Worm (Caenorhabditis elegans): ENCODE results near the gene sra-36.
A peak's percentile ranks its signal among the peaks of the same experiment; 100 is the strongest.

sra-36 gene

DNA sequence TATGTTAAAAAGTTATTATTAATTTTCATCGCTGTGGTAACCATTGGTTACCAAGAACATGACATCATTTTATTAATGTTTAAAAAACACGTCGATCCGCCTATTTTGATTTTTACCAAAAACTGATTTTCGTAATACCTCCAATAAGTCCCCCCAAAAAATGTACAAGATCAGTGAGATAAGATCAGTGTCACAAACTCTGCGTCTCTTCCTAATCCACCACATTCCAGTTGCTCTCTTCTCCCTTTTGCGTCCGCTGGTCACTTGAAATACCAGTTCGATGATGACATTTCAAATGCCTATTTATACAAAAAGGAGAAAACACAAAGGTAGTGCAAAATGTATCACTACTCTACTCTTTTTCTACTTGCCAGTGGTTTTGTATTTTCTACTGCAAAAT, 19.5 kb upstream of the sra-36 start, which contains the start of gene M03A1.8:
M03A1.8 (plus strand) TSS at position 269 of the 400 bp plus-strand sequence.
- TF ChIP-seq hlh-4 (tag; optimal IDR thresholded peaks at IDR 0.05) (no peak), elt-2 (tag; optimal IDR thresholded peaks at IDR 0.05) (no peak), mdl-1 (tag; optimal IDR thresholded peaks at IDR 0.05) (no peak), sup-37 (GFP tag; optimal IDR thresholded peaks at IDR 0.05) (no peak), swsn-7 (tag; optimal IDR thresholded peaks at IDR 0.05) (no peak), mab-9 (GFP tag; IDR thresholded peaks at IDR 0.05) (no peak), dsc-1 (tag; optimal IDR thresholded peaks at IDR 0.05) (no peak), blmp-1 (tag; optimal IDR thresholded peaks at IDR 0.05) (peak; percentile 35), isw-1 (GFP tag; IDR thresholded peaks at IDR 0.05) (no peak), tlp-1 (tag; optimal IDR thresholded peaks at IDR 0.05) (no peak), ceh-88 (GFP tag; IDR thresholded peaks at IDR 0.05) (no peak), tbx-2 (tag; optimal IDR thresholded peaks at IDR 0.05) (no peak), ceh-63 (GFP tag; optimal IDR thresholded peaks at IDR 0.05) (no peak), ztf-11 (tag; optimal IDR thresholded peaks at IDR 0.05) (no peak), nhr-90 (tag; optimal IDR thresholded peaks at IDR 0.05; ENCODE audit: poor library complexity) (no peak), nhr-20 (tag; optimal IDR thresholded peaks at IDR 0.05) (peak; percentile 19), ets-5 (GFP tag; IDR thresholded peaks at IDR 0.05) (no peak), C04F5.9 (tag; optimal IDR thresholded peaks at IDR 0.05) (no peak), vab-15 (tag; optimal IDR thresholded peaks at IDR 0.05) (no peak), lin-15B (tag; optimal IDR thresholded peaks at IDR 0.05) (no peak), rnt-1 (tag; optimal IDR thresholded peaks at IDR 0.05) (peak; percentile 10), nhr-71 (tag; optimal IDR thresholded peaks at IDR 0.05) (no peak), egl-13 (tag; optimal IDR thresholded peaks at IDR 0.05) (no peak), lin-13 (GFP tag; optimal IDR thresholded peaks at IDR 0.05) (no peak), ceh-90 (tag; optimal IDR thresholded peaks at IDR 0.05) (no peak), grh-1 (GFP tag; IDR thresholded peaks at IDR 0.05) (no peak), snu-23 (GFP tag; optimal IDR thresholded peaks at IDR 0.05) (peak; percentile 4), Y116A8C.19 (tag; optimal IDR thresholded peaks at IDR 0.05; ENCODE audit: borderline replicate concordance) (no peak), nhr-77 (tag; optimal IDR thresholded peaks at IDR 0.05) (no peak), hpl-2 (GFP tag; optimal IDR thresholded peaks at IDR 0.05) (no peak), nhr-85 (tag) (peak; percentile 83), nhr-12 (tag; optimal IDR thresholded peaks at IDR 0.05) (no peak), nhr-84 (tag; optimal IDR thresholded peaks at IDR 0.05) (no peak), jun-1 (tag; optimal IDR thresholded peaks at IDR 0.05) (no peak), aha-1 (tag; optimal IDR thresholded peaks at IDR 0.05) (no peak), elt-3 (tag; optimal IDR thresholded peaks at IDR 0.05) (no peak), lin-14 (GFP tag; optimal IDR thresholded peaks at IDR 0.05) (peak; percentile 26), unc-98 (GFP tag; IDR thresholded peaks at IDR 0.05) (no peak)

DNA sequence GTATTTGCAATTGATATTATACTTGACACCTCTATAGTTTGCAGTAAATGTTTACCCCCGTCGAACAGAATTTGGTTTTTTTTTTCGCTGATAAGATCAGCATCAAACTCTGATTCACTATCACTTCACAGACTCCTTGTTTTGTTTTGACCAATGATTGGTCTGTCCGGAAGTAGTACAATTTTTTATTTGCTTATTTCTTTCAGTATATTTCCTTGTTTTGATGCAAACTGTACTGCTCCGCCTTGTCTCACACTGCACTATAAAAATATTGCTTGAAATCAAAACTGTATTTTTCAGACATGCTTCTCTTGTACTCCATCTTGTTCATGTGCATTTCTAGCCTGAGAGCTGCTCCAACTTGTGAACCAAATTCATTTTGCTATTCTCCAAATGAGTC, 17.0 kb upstream of the sra-36 start, which contains the start of gene M03A1.3:
M03A1.3 (plus strand) TSS at position 301 of the 400 bp plus-strand sequence.
- TF ChIP-seq fkh-4 (tag; optimal IDR thresholded peaks at IDR 0.05; ENCODE audit: borderline replicate concordance) = no peak
- no peak for TF ChIP-seq nhr-20 (tag; optimal IDR thresholded peaks at IDR 0.05)
- no peak for TF ChIP-seq nhr-47 (tag; optimal IDR thresholded peaks at IDR 0.05)
- TF ChIP-seq lin-13 (GFP tag; optimal IDR thresholded peaks at IDR 0.05) = no peak
- TF ChIP-seq aly-2 (tag; optimal IDR thresholded peaks at IDR 0.05) = no peak
- TF ChIP-seq lin-35 (GFP tag; optimal IDR thresholded peaks at IDR 0.05) = no peak
